Fruit fly (Drosophila melanogaster) whole organism, adult: ENCODE measurements around the gene Gr94a.

ENCODE experiments used
- CG11617 ChIP-seq: fragments of 200-800 bp; sonication (Bioruptor generic); optimal IDR thresholded peaks from 2 replicates; lab custom pipeline; 2017; ENCODE audit warnings: mild to moderate bottlenecking, missing biosample characterization, missing genetic modification reagents, missing genetic modification characterization
- CG12768 ChIP-seq: fragments of 200-800 bp; sonication (Bioruptor generic); optimal IDR thresholded peaks from 2 replicates; lab custom pipeline; 2017; ENCODE audit warnings: missing biosample characterization, missing genetic modification characterization, mild to moderate bottlenecking, moderate library complexity, missing genetic modification reagents
- CG14711 ChIP-seq: fragments of 200-800 bp; sonication (Bioruptor generic); optimal IDR thresholded peaks from 2 replicates; lab custom pipeline; 2018; ENCODE audit warnings: missing biosample characterization, mild to moderate bottlenecking, missing genetic modification characterization, moderate library complexity
- CG1620 ChIP-seq: fragments of 200-800 bp; sonication (Bioruptor generic); optimal IDR thresholded peaks from 2 replicates; lab custom pipeline; 2016; ENCODE audit warnings: missing biosample characterization, missing genetic modification characterization
- CG33017 ChIP-seq: fragments of 200-800 bp; sonication (Bioruptor generic); optimal IDR thresholded peaks from 2 replicates; lab custom pipeline; 2018; ENCODE audit warnings: missing biosample characterization, mild to moderate bottlenecking, missing genetic modification characterization, moderate library complexity
- CG5204 ChIP-seq: fragments of 200-800 bp; sonication (Bioruptor generic); optimal IDR thresholded peaks from 2 replicates; lab custom pipeline; 2016; ENCODE audit warnings: missing biosample characterization, missing genetic modification characterization
- CG7045 ChIP-seq: fragments of 200-800 bp; sonication (Bioruptor generic); optimal IDR thresholded peaks from 2 replicates; lab custom pipeline; 2017; ENCODE audit warnings: missing biosample characterization, mild to moderate bottlenecking, missing genetic modification characterization
- CG7101 ChIP-seq: fragments of 200-800 bp; sonication (Bioruptor generic); optimal IDR thresholded peaks from 2 replicates; lab custom pipeline; 2018; ENCODE audit warnings: missing biosample characterization, mild to moderate bottlenecking, missing genetic modification characterization, moderate library complexity
- Clk ChIP-seq: fragments of 200-800 bp; sonication (Bioruptor generic); optimal IDR thresholded peaks from 2 replicates; lab custom pipeline; 2017; ENCODE audit warnings: missing biosample characterization, missing genetic modification characterization
- Crg-1 ChIP-seq: fragments of 200-800 bp; sonication (Bioruptor generic); optimal IDR thresholded peaks from 2 replicates; lab custom pipeline; 2016; ENCODE audit warnings: missing biosample characterization, missing genetic modification characterization
- Hr96 ChIP-seq: fragments of 200-800 bp; sonication (Bioruptor generic); optimal IDR thresholded peaks from 2 replicates; lab custom pipeline; 2016; ENCODE audit warnings: missing biosample characterization, missing genetic modification characterization
- Mnt ChIP-seq: fragments of 200-800 bp; sonication (Bioruptor generic); optimal IDR thresholded peaks from 2 replicates; lab custom pipeline; 2016; ENCODE audit warnings: missing biosample characterization, mild to moderate bottlenecking, missing genetic modification characterization
- bab1 ChIP-seq: fragments of 200-800 bp; sonication (Bioruptor generic); optimal IDR thresholded peaks from 3 replicates; lab custom pipeline; 2019; ENCODE audit warnings: missing biosample characterization, mild to moderate bottlenecking, missing genetic modification characterization, moderate library complexity
- cic ChIP-seq: fragments of 200-800 bp; sonication (Bioruptor generic); optimal IDR thresholded peaks from 2 replicates; lab custom pipeline; 2017; ENCODE audit warnings: missing biosample characterization, mild to moderate bottlenecking, missing genetic modification characterization, moderate library complexity
- cnc ChIP-seq, 2 experiments: fragments of >200 bp; optimal IDR thresholded peaks; 2 replicates each; lab custom pipeline; 2017
- kay ChIP-seq: fragments of 200-800 bp; sonication (Bioruptor generic); peaks from one replicate; lab custom pipeline; 2016; ENCODE audit warnings: missing biosample characterization, missing genetic modification characterization, borderline replicate concordance
- ovo ChIP-seq: fragments of 200-800 bp; sonication (Bioruptor generic); optimal IDR thresholded peaks from 2 replicates; lab custom pipeline; 2016; ENCODE audit warnings: missing biosample characterization, missing genetic modification characterization
- pad ChIP-seq: fragments of 200-800 bp; sonication (Bioruptor generic); optimal IDR thresholded peaks from 3 replicates; lab custom pipeline; 2017; ENCODE audit warnings: missing biosample characterization, missing genetic modification characterization, mild to moderate bottlenecking, moderate library complexity, missing genetic modification reagents
- tj ChIP-seq: fragments of 200-800 bp; sonication (Bioruptor generic); optimal IDR thresholded peaks from 3 replicates; lab custom pipeline; 2017; ENCODE audit warnings: missing biosample characterization, mild to moderate bottlenecking, missing genetic modification characterization, moderate library complexity
- toe ChIP-seq: fragments of 200-800 bp; sonication (Bioruptor generic); optimal IDR thresholded peaks from 2 replicates; lab custom pipeline; 2016; ENCODE audit warnings: missing biosample characterization, missing genetic modification characterization

The Gr94a gene

DNA sequence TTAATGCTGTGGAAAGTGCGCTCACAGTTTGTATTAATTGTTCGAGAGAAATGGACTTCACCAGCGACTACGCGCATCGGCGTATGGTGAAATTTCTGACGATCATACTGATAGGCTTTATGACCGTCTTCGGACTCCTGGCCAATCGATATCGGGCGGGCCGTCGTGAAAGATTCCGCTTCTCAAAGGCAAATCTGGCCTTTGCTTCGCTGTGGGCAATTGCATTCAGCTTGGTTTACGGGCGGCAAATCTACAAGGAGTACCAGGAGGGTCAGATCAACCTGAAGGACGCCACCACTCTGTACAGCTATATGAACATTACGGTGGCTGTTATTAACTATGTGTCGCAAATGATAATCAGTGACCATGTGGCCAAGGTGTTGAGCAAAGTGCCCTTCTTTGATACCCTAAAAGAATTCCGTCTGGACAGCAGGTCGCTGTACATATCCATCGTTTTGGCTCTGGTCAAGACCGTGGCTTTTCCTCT is at the start of gene Gr94a:
Gene Gr94a (plus strand): TSS at position 51 of the 487 bp plus-strand sequence.
- no peak for TF ChIP-seq Crg-1 (GFP tag; lab: Kevin White, UChicago)
- no peak for TF ChIP-seq kay (GFP tag; lab: Kevin White, UChicago)
- TF ChIP-seq bab1 (GFP tag; lab: Kevin White, UChicago): no peak
- no peak for TF ChIP-seq pad (GFP tag; lab: Kevin White, UChicago)
- TF ChIP-seq cnc (optimal IDR thresholded peaks at IDR 0.05; lab: Kevin White, UChicago): no peak
- no peak for TF ChIP-seq CG5204 (GFP tag; lab: Kevin White, UChicago)
- no peak for TF ChIP-seq ovo
- no peak for TF ChIP-seq CG7101 (tag; lab: Kevin White, UChicago)
- TF ChIP-seq toe (GFP tag; lab: Kevin White, UChicago): no peak
- TF ChIP-seq Hr96 (GFP tag; lab: Kevin White, UChicago): no peak
- TF ChIP-seq CG1620 (GFP tag; lab: Kevin White, UChicago): no peak
- TF ChIP-seq CG33017: no peak
- TF ChIP-seq CG12768: no peak
- TF ChIP-seq CG11617 (GFP tag; lab: Kevin White, UChicago): no peak
- no peak for TF ChIP-seq CG14711
- no peak for TF ChIP-seq Clk (GFP tag; lab: Kevin White, UChicago)

DNA sequence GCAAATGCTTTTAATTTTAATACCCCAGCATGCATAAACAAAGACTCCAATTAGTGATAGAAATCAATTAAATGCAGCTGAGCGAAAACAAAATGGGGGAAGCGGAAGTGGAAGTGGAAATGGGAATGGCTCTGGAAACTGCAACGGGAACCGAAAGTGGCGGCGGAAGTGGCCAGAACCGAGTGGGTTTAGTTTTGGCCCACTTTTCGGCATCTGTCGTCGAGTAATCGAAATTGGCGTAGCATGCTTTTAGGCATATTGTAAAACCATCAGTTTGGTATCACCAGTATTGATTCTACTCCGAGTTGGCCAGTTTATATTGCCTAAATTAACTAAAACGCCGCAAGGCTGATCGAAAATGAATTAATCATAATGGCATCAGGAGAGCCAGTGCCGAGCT is 47.3 kb upstream of the Gr94a start:
- TF ChIP-seq Clk (GFP tag; lab: Kevin White, UChicago) (no peak), bab1 (GFP tag; lab: Kevin White, UChicago) (peak; percentile 60)

DNA sequence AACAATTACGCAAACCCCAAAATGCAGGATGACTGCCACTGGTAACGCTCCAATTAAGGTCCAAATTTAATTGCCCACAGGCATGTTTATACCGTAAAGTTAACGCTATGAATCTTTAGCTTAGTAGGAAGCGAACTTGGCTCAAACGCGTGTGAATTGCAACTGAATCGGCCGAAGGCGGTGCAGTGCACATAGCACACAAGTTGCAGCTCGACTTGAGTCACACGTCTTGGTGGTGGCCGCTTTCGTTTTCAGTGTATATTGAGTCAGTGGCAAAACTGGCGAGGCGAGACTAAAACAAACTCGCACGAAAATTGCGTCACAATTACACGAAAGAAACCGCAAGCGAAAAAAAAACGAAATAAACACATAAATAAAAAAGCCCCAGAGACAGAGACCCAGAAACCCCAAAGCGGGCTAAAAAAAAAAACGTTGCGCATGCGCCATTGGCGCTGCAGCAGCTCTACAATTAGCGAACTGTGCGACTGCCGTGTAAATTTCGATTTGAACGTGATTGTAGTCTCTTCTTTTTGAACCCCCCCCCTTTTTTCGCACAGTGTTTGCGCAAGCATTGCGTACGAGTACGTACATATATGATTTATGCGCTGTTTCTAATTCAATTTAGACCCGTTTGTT is 41.9 kb upstream of the Gr94a start:
- TF ChIP-seq CG5204 (GFP tag; lab: Kevin White, UChicago) (no peak), tj (no peak), cnc (optimal IDR thresholded peaks at IDR 0.05; lab: Kevin White, UChicago) (no peak), Mnt (GFP tag; lab: Kevin White, UChicago) (no peak), pad (GFP tag; lab: Kevin White, UChicago) (no peak), Crg-1 (GFP tag; lab: Kevin White, UChicago) (no peak), Hr96 (GFP tag; lab: Kevin White, UChicago) (no peak), toe (GFP tag; lab: Kevin White, UChicago) (no peak), CG7101 (tag; lab: Kevin White, UChicago) (no peak), CG1620 (GFP tag; lab: Kevin White, UChicago) (no peak), ovo (no peak), CG33017 (no peak), Clk (GFP tag; lab: Kevin White, UChicago) (no peak)

DNA sequence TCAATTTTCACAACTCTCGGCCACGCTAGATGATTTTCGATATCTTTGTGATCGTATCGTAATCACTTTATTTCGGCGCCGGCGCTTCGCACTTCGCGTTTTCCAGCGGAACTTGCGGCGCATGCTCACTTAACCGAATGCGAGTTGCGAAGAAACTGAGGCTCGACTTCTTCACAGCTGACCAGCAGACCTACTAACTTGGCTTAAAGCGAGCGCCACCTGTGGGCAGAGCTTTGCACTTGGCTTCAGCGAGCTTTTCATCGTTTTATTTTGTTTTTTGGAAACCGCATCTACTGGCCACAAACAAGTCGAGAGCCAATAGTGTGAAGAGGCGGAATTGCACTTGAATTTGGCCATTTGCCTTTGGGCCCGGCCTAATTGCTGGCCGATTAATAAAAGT is 41.1 kb upstream of the Gr94a start, which contains the start of gene CG34375:
Gene CG34375 (minus strand): TSS at position 157 of the 400 bp plus-strand sequence.
- TF ChIP-seq CG1620 (GFP tag; lab: Kevin White, UChicago) (no peak), CG14711 (no peak), CG7045 (GFP tag; lab: Kevin White, UChicago) (no peak), CG11617 (GFP tag; lab: Kevin White, UChicago) (no peak), Crg-1 (GFP tag; lab: Kevin White, UChicago) (no peak), ovo (no peak), toe (GFP tag; lab: Kevin White, UChicago) (no peak), cic (GFP tag; lab: Kevin White, UChicago) (no peak), cnc (optimal IDR thresholded peaks at IDR 0.05; lab: Kevin White, UChicago) (no peak)

DNA sequence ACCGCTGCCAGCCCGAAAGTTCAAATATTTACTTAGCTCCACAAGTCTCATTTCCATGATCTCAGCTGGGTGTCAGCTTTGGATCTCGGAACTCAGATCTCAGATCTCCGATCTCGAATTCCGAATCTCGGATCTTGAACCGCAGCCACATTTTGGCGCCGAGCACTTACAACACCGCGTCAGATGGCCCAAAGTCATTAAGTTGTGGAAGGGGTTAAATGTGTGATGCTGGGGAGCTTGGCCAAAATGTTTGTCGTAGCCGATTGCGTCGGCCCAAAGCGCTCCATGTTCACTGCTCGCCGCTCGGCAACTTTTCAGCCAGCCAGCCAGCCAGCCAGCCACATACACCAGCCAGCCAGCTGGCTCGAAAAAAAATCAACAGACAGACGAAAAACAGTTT is 39.5 kb upstream of the Gr94a start, which contains the start of gene CG6688:
Gene CG6688 (plus strand): TSS at position 396 of the 400 bp plus-strand sequence.
- TF ChIP-seq CG11617 (GFP tag; lab: Kevin White, UChicago): no peak
- TF ChIP-seq Clk (GFP tag; lab: Kevin White, UChicago): no peak
- no peak for TF ChIP-seq CG33017
- no peak for TF ChIP-seq tj
- no peak for TF ChIP-seq CG14711
- TF ChIP-seq CG7101 (tag; lab: Kevin White, UChicago): no peak
- no peak for TF ChIP-seq CG5204 (GFP tag; lab: Kevin White, UChicago)
- no peak for TF ChIP-seq kay (GFP tag; lab: Kevin White, UChicago)
- no peak for TF ChIP-seq CG1620 (GFP tag; lab: Kevin White, UChicago)
- no peak for TF ChIP-seq CG7045 (GFP tag; lab: Kevin White, UChicago)
- no peak for TF ChIP-seq cnc (optimal IDR thresholded peaks at IDR 0.05; lab: Kevin White, UChicago)
- no peak for TF ChIP-seq pad (GFP tag; lab: Kevin White, UChicago)

DNA sequence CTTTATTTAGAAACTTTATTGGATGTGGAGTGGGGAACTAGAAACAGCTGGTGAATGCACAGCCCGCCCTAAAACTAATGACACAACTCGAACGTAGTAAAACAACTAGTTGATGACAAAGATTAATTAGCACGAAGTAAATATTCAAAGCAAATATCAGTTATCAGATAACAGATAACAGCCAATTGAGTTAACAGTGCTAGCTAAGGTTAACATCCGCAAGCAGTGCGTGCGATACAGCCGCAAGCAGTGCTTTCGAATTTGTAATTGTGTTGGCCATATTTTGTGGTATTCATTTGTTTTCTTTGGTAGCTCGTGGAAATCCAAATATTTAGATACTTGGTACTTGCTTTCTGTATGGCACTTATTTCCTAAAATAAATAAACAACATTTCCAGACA is 38.0 kb upstream of the Gr94a start:
- TF ChIP-seq CG5204 (GFP tag; lab: Kevin White, UChicago) (peak; percentile 0), CG7101 (tag; lab: Kevin White, UChicago) (peak; percentile 53), tj (no peak), ovo (peak; percentile 6), Hr96 (GFP tag; lab: Kevin White, UChicago) (no peak), toe (GFP tag; lab: Kevin White, UChicago) (no peak), CG7045 (GFP tag; lab: Kevin White, UChicago) (peak; percentile 35), CG11617 (GFP tag; lab: Kevin White, UChicago) (peak; percentile 39), CG33017 (peak; percentile 67), cic (GFP tag; lab: Kevin White, UChicago) (peak; percentile 68), Crg-1 (GFP tag; lab: Kevin White, UChicago) (peak; percentile 17), CG14711 (peak; percentile 18), cnc (optimal IDR thresholded peaks at IDR 0.05; lab: Kevin White, UChicago) (no peak), CG12768 (peak; percentile 10), kay (GFP tag; lab: Kevin White, UChicago) (peak; percentile 35)
